Fruit fly (Drosophila melanogaster) whole organism, embryonic: Measurements from ENCODE around the gene Dis3l2.

Source experiments
- Antp ChIP-seq: fragments of 200-800 bp; sonication (Bioruptor generic); optimal IDR thresholded peaks from 3 replicates; lab custom pipeline; 2016; ENCODE audit warnings: missing biosample characterization, missing genetic modification characterization
- B-H2 ChIP-seq: fragments of 200-800 bp; sonication (Bioruptor generic); optimal IDR thresholded peaks from 2 replicates; lab custom pipeline; 2018; ENCODE audit warnings: missing biosample characterization, mild to moderate bottlenecking, missing genetic modification characterization
- Bgb ChIP-seq: fragments of 200-800 bp; sonication (Bioruptor generic); IDR thresholded peaks from 2 replicates; pipeline ENCODE4 v1.3.6; 2022; ENCODE audit warnings: missing biosample characterization, missing genetic modification characterization; ENCODE audit not compliant: partially characterized antibody
- Blimp-1 ChIP-seq: fragments of 200-800 bp; sonication (Bioruptor generic); optimal IDR thresholded peaks from 3 replicates; lab custom pipeline; 2018; ENCODE audit warnings: missing biosample characterization, missing genetic modification characterization, mild to moderate bottlenecking, moderate library complexity, missing genetic modification reagents
- CG10209 ChIP-seq: fragments of 200-800 bp; sonication (Bioruptor generic); optimal IDR thresholded peaks from 3 replicates; lab custom pipeline; 2017; ENCODE audit warnings: missing biosample characterization, mild to moderate bottlenecking, missing genetic modification characterization, missing genetic modification reagents
- CG1602 ChIP-seq: fragments of 200-800 bp; sonication (Bioruptor generic); optimal IDR thresholded peaks from 3 replicates; lab custom pipeline; 2016; ENCODE audit warnings: missing biosample characterization, missing genetic modification characterization
- CG16815 ChIP-seq: fragments of 200-800 bp; sonication (Bioruptor generic); optimal IDR thresholded peaks from 3 replicates; lab custom pipeline; 2017; ENCODE audit warnings: missing biosample characterization, mild to moderate bottlenecking, missing genetic modification characterization
- CG17361 ChIP-seq: fragments of 200-800 bp; sonication (Bioruptor generic); IDR thresholded peaks from 3 replicates; pipeline ENCODE4 v1.3.6; 2022; ENCODE audit warnings: missing biosample characterization, missing genetic modification characterization
- CG17385 ChIP-seq: fragments of 200-800 bp; sonication (Bioruptor generic); optimal IDR thresholded peaks from 3 replicates; lab custom pipeline; 2018; ENCODE audit warnings: missing biosample characterization, mild to moderate bottlenecking, missing genetic modification characterization
- CG1792 ChIP-seq: fragments of 200-800 bp; sonication (Bioruptor generic); optimal IDR thresholded peaks from 2 replicates; lab custom pipeline; 2016; ENCODE audit warnings: missing biosample characterization, missing genetic modification characterization
- CG2120 ChIP-seq: fragments of 200-800 bp; sonication (Bioruptor generic); optimal IDR thresholded peaks from 3 replicates; lab custom pipeline; 2016; ENCODE audit warnings: missing biosample characterization, missing genetic modification characterization
- CG31224 ChIP-seq: fragments of 200-800 bp; sonication (Bioruptor generic); IDR thresholded peaks from 2 replicates; pipeline ENCODE4 v1.3.6; 2022; ENCODE audit warnings: missing biosample characterization, missing genetic modification characterization
- CG31441 ChIP-seq: fragments of 200-800 bp; sonication (Bioruptor generic); IDR thresholded peaks from 2 replicates; pipeline ENCODE4 v1.3.6; 2022; ENCODE audit warnings: missing biosample characterization, missing genetic modification characterization
- CG34376 ChIP-seq: fragments of 200-800 bp; sonication (Bioruptor generic); optimal IDR thresholded peaks from 2 replicates; lab custom pipeline; 2018; ENCODE audit warnings: missing biosample characterization, mild to moderate bottlenecking, missing genetic modification characterization
- CG7839 ChIP-seq: fragments of 200-800 bp; sonication (Bioruptor generic); optimal IDR thresholded peaks from 3 replicates; lab custom pipeline; 2018; ENCODE audit warnings: missing biosample characterization, mild to moderate bottlenecking, missing genetic modification characterization, moderate library complexity
- CG8388 ChIP-seq: fragments of 200-800 bp; sonication (Bioruptor generic); optimal IDR thresholded peaks from 2 replicates; lab custom pipeline; 2019; ENCODE audit warnings: missing biosample characterization, mild to moderate bottlenecking, missing genetic modification characterization, moderate library complexity
- CG9215 ChIP-seq: fragments of 200-800 bp; sonication (Bioruptor generic); IDR thresholded peaks from 2 replicates; pipeline ENCODE4 v1.3.6; 2022; ENCODE audit warnings: missing biosample characterization, missing genetic modification characterization
- CHES-1-like ChIP-seq: fragments of 200-800 bp; sonication (Bioruptor generic); optimal IDR thresholded peaks from 2 replicates; lab custom pipeline; 2016; ENCODE audit warnings: missing biosample characterization, missing genetic modification characterization
- Dip3 ChIP-seq: fragments of 200-800 bp; sonication (Bioruptor generic); optimal IDR thresholded peaks from 3 replicates; lab custom pipeline; 2016; ENCODE audit warnings: missing biosample characterization, missing genetic modification characterization
- Elba2 ChIP-seq: fragments of 200-800 bp; sonication (Bioruptor generic); optimal IDR thresholded peaks from 3 replicates; lab custom pipeline; 2016; ENCODE audit warnings: missing biosample characterization, missing genetic modification characterization
- Gsc ChIP-seq: fragments of 200-800 bp; sonication (Bioruptor generic); IDR thresholded peaks from 2 replicates; pipeline ENCODE4 v1.3.6; 2022; ENCODE audit warnings: missing biosample characterization, missing genetic modification characterization
- H15 ChIP-seq: fragments of 200-800 bp; sonication (Bioruptor generic); IDR thresholded peaks from 3 replicates; pipeline ENCODE4 v1.3.6; 2022; ENCODE audit warnings: missing biosample characterization, missing genetic modification characterization
- HLH4C ChIP-seq: fragments of 200-800 bp; sonication (Bioruptor generic); IDR thresholded peaks from 3 replicates; pipeline ENCODE4 v1.3.6; 2022; ENCODE audit warnings: missing biosample characterization, missing genetic modification characterization; ENCODE audit not compliant: partially characterized antibody
- Hmx ChIP-seq: fragments of 200-800 bp; sonication (Bioruptor generic); optimal IDR thresholded peaks from 2 replicates; lab custom pipeline; 2016; ENCODE audit warnings: missing biosample characterization, missing genetic modification characterization
- Jarid2 ChIP-seq: fragments of 200-800 bp; sonication (Bioruptor generic); optimal IDR thresholded peaks from 3 replicates; lab custom pipeline; 2017; ENCODE audit warnings: mild to moderate bottlenecking, missing biosample characterization, missing genetic modification reagents, missing genetic modification characterization
- Max ChIP-seq: fragments of 200-800 bp; sonication (Bioruptor generic); optimal IDR thresholded peaks from 2 replicates; lab custom pipeline; 2016; ENCODE audit warnings: missing biosample characterization, mild to moderate bottlenecking, missing genetic modification characterization
- Scr ChIP-seq: fragments of 200-800 bp; sonication (Bioruptor generic); IDR thresholded peaks from 2 replicates; pipeline ENCODE4 v1.3.6; 2022; ENCODE audit warnings: missing biosample characterization, missing genetic modification characterization; ENCODE audit not compliant: partially characterized antibody
- Sox100B ChIP-seq: fragments of 200-800 bp; sonication (Bioruptor generic); optimal IDR thresholded peaks from 3 replicates; lab custom pipeline; 2018; ENCODE audit warnings: missing biosample characterization, mild to moderate bottlenecking, missing genetic modification characterization
- abd-A ChIP-seq: fragments of 200-800 bp; sonication (Bioruptor generic); optimal IDR thresholded peaks from 3 replicates; lab custom pipeline; 2019; ENCODE audit warnings: missing biosample characterization, mild to moderate bottlenecking, missing genetic modification characterization, moderate library complexity
- chinmo ChIP-seq: fragments of 200-800 bp; sonication (Bioruptor generic); IDR thresholded peaks from 4 replicates; pipeline ENCODE4 v1.3.6; 2022; ENCODE audit warnings: missing biosample characterization, missing genetic modification characterization; ENCODE audit not compliant: partially characterized antibody
- cwo ChIP-seq: fragments of 200-800 bp; sonication (Bioruptor generic); optimal IDR thresholded peaks from 3 replicates; lab custom pipeline; 2017; ENCODE audit warnings: missing biosample characterization, missing genetic modification characterization, mild to moderate bottlenecking, moderate library complexity, missing genetic modification reagents
- dmrt99B ChIP-seq: fragments of 200-800 bp; sonication (Bioruptor generic); optimal IDR thresholded peaks from 2 replicates; lab custom pipeline; 2018; ENCODE audit warnings: missing biosample characterization, mild to moderate bottlenecking, missing genetic modification characterization, moderate library complexity
- eve ChIP-seq, 2 experiments: fragments of >200 bp; optimal IDR thresholded peaks; 2 replicates each; lab custom pipeline; 2017; ENCODE audit warnings: missing biosample characterization in 2 of 2, missing genetic modification characterization in 2 of 2
- ewg ChIP-seq: fragments of 200-800 bp; sonication (Bioruptor generic); optimal IDR thresholded peaks from 3 replicates; lab custom pipeline; 2017; ENCODE audit warnings: mild to moderate bottlenecking, missing biosample characterization, missing genetic modification reagents, missing genetic modification characterization
- hkb ChIP-seq, 2 experiments: fragments of 200-800 bp in 1 of 2; fragments of >200 bp in 1 of 2; sonication (Bioruptor generic) in 1 of 2; IDR thresholded peaks in 1 of 2; optimal IDR thresholded peaks in 1 of 2; 2 replicates each; pipeline versions ENCODE4 v1.3.6 to Lab custom; 2017 to 2022; ENCODE audit warnings: missing biosample characterization in 1 of 2, missing genetic modification characterization in 1 of 2
- insv ChIP-seq, 2 experiments: fragments of 200-800 bp; sonication (Bioruptor generic); optimal IDR thresholded peaks; 3 replicates each; lab custom pipeline; 2016 to 2018; ENCODE audit warnings: missing biosample characterization in 2 of 2, missing genetic modification characterization in 2 of 2
- kah ChIP-seq: fragments of 200-800 bp; sonication (Bioruptor generic); optimal IDR thresholded peaks from 2 replicates; lab custom pipeline; 2018; ENCODE audit warnings: missing biosample characterization, mild to moderate bottlenecking, missing genetic modification characterization
- ken ChIP-seq: fragments of 200-800 bp; sonication (Bioruptor generic); IDR thresholded peaks from 3 replicates; pipeline ENCODE4 v1.3.6; 2022; ENCODE audit warnings: missing biosample characterization, missing genetic modification characterization
- lab ChIP-seq: fragments of 200-800 bp; sonication (Bioruptor generic); optimal IDR thresholded peaks from 3 replicates; lab custom pipeline; 2017; ENCODE audit warnings: missing biosample characterization, missing genetic modification characterization, mild to moderate bottlenecking, moderate library complexity, missing genetic modification reagents
- lbe ChIP-seq: fragments of 200-800 bp; sonication (Bioruptor generic); optimal IDR thresholded peaks from 2 replicates; lab custom pipeline; 2016; ENCODE audit warnings: missing biosample characterization, mild to moderate bottlenecking, missing genetic modification characterization
- lov ChIP-seq, 2 experiments: fragments of 200-800 bp in 1 of 2; fragments of >200 bp in 1 of 2; sonication (Bioruptor generic) in 1 of 2; IDR thresholded peaks in 1 of 2; optimal IDR thresholded peaks in 1 of 2; 2 replicates in 1 of 2; 3 replicates in 1 of 2; pipeline versions ENCODE4 v1.3.6 to Lab custom; 2017 to 2022; ENCODE audit warnings: missing biosample characterization in 1 of 2, missing genetic modification characterization in 1 of 2
- mirr ChIP-seq: fragments of 200-800 bp; sonication (Bioruptor generic); optimal IDR thresholded peaks from 3 replicates; lab custom pipeline; 2018; ENCODE audit warnings: missing biosample characterization, mild to moderate bottlenecking, missing genetic modification characterization
- nerfin-2 ChIP-seq: fragments of 200-800 bp; sonication (Bioruptor generic); IDR thresholded peaks from 2 replicates; pipeline ENCODE4 v1.3.6; 2022; ENCODE audit warnings: missing biosample characterization, missing genetic modification characterization; ENCODE audit not compliant: partially characterized antibody
- slbo ChIP-seq: fragments of 200-800 bp; sonication (Bioruptor generic); IDR thresholded peaks from 2 replicates; pipeline ENCODE4 v1.3.6; 2022; ENCODE audit warnings: missing biosample characterization, missing genetic modification characterization
- ssp ChIP-seq: fragments of 200-800 bp; sonication (Bioruptor generic); IDR thresholded peaks from 2 replicates; pipeline ENCODE4 v1.3.6; 2022; ENCODE audit warnings: missing biosample characterization, missing genetic modification characterization
- wdn ChIP-seq: fragments of 200-800 bp; sonication (Bioruptor generic); IDR thresholded peaks from 2 replicates; pipeline ENCODE4 v1.3.6; 2022; ENCODE audit warnings: missing biosample characterization, missing genetic modification characterization

Dis3l2 gene

dm6 chr3L:231504-231903 is 19.0 kb downstream of the Dis3l2 start, which contains the start of gene CG42846:
Gene CG42846, minus strand, starts transcription at chr3L:231604.
- TF ChIP-seq HLH4C (GFP tag; lab: Robert Waterston, UW) (no peak), CG31224 (GFP tag; lab: Robert Waterston, UW) (no peak), CG1602 (GFP tag; lab: Kevin White, UChicago) (no peak), CG17361 (GFP tag; lab: Robert Waterston, UW) (no peak), insv (GFP tag; optimal IDR thresholded peaks at IDR 0.05; lab: Kevin White, UChicago) (no peak), wdn (GFP tag; lab: Robert Waterston, UW) (no peak), lab (no peak), lbe (GFP tag; lab: Kevin White, UChicago) (peak; percentile 18), Blimp-1 (GFP tag; lab: Kevin White, UChicago) (no peak), CG34376 (GFP tag; lab: Kevin White, UChicago) (peak; percentile 12), CG2120 (GFP tag; lab: Kevin White, UChicago) (no peak), nerfin-2 (GFP tag; lab: Robert Waterston, UW) (no peak)

dm6 chr3L:232267-232666 is 19.8 kb downstream of the Dis3l2 start, which contains the start of gene CG34454:
Gene CG34454, minus strand, starts transcription at chr3L:232350.
- TF ChIP-seq B-H2 (GFP tag; lab: Kevin White, UChicago): no peak
- TF ChIP-seq chinmo: no peak
- no peak for TF ChIP-seq Max (GFP tag; lab: Kevin White, UChicago)
- no peak for TF ChIP-seq CG16815 (GFP tag; lab: Kevin White, UChicago)
- TF ChIP-seq Sox100B (GFP tag; lab: Kevin White, UChicago): no peak
- TF ChIP-seq Hmx (GFP tag; lab: Kevin White, UChicago): no peak
- TF ChIP-seq abd-A (tag; lab: Kevin White, UChicago): no peak
- no peak for TF ChIP-seq nerfin-2 (GFP tag; lab: Robert Waterston, UW)
- no peak for TF ChIP-seq Dip3
- TF ChIP-seq Antp (GFP tag; lab: Kevin White, UChicago): no peak
- TF ChIP-seq CG1792: no peak
- no peak for TF ChIP-seq kah
- TF ChIP-seq slbo (GFP tag; lab: Robert Waterston, UW): no peak
- TF ChIP-seq Elba2 (GFP tag; lab: Kevin White, UChicago): no peak
- TF ChIP-seq ken (GFP tag; lab: Robert Waterston, UW): no peak
- TF ChIP-seq Jarid2: no peak
- TF ChIP-seq Bgb: no peak
- no peak for TF ChIP-seq ewg (GFP tag; lab: Kevin White, UChicago)
- no peak for TF ChIP-seq H15 (GFP tag; lab: Robert Waterston, UW)
- TF ChIP-seq CHES-1-like (GFP tag; lab: Kevin White, UChicago): no peak

dm6 chr3L:233251-233650 is 20.7 kb downstream of the Dis3l2 start, which contains the start of gene CG34453:
Gene CG34453, minus strand, starts transcription at chr3L:233351.
- TF ChIP-seq cwo (GFP tag; lab: Kevin White, UChicago) (no peak), CG9215 (GFP tag; lab: Robert Waterston, UW) (no peak), ssp (no peak), eve (GFP tag; optimal IDR thresholded peaks at IDR 0.05; lab: Kevin White, UChicago) (peak in 1 of 2 experiments; percentile 33)
- TF ChIP-seq, all 482 proteins: peak for 1

- TF ChIP-seq CG17385 (no peak), CG10209 (GFP tag; lab: Kevin White, UChicago) (no peak), hkb (optimal IDR thresholded peaks at IDR 0.05; lab: Kevin White, UChicago) (no peak), hkb (GFP tag; IDR thresholded peaks at IDR 0.05; lab: Robert Waterston, UW) (no peak), CG8388 (GFP tag; lab: Kevin White, UChicago) (no peak), CG7839 (tag; lab: Kevin White, UChicago) (no peak), Elba2 (GFP tag; lab: Kevin White, UChicago) (no peak), CG1792 (no peak), Gsc (GFP tag; lab: Robert Waterston, UW) (no peak), dmrt99B (tag; lab: Kevin White, UChicago) (no peak), lov (optimal IDR thresholded peaks at IDR 0.05; lab: Kevin White, UChicago) (no peak), lov (GFP tag; IDR thresholded peaks at IDR 0.05; lab: Robert Waterston, UW) (no peak), CG31441 (GFP tag; lab: Robert Waterston, UW) (no peak), Scr (GFP tag; lab: Robert Waterston, UW) (no peak), mirr (GFP tag; lab: Kevin White, UChicago) (no peak)
Measured at dm6 chr3L:234337-234736, 21.8 kb downstream of the Dis3l2 start.
